Worm (Caenorhabditis elegans) whole organism, L3 larva: ENCODE measurements around the gene cnt-2.

Experiments
- R02D3.7 ChIP-seq: fragments of 150-350 bp; optimal IDR thresholded peaks from 2 replicates; lab custom pipeline; 2014; ENCODE audit warnings: missing biosample characterization, missing genetic modification characterization
- ceh-16 ChIP-seq: sonication (generic microtip); optimal IDR thresholded peaks from 2 replicates; lab custom pipeline; 2017; ENCODE audit warnings: missing biosample characterization, missing genetic modification characterization
- ceh-82 ChIP-seq: fragments of 150-350 bp; optimal IDR thresholded peaks from 2 replicates; lab custom pipeline; 2014; ENCODE audit warnings: missing biosample characterization, missing genetic modification characterization
- ceh-9 ChIP-seq: sonication (generic microtip); optimal IDR thresholded peaks from 2 replicates; lab custom pipeline; 2018; ENCODE audit warnings: missing biosample characterization, missing genetic modification characterization
- egl-27 ChIP-seq: sonication (generic microtip); optimal IDR thresholded peaks from 4 replicates; lab custom pipeline; 2017; ENCODE audit warnings: missing biosample characterization, missing genetic modification reagents, missing genetic modification characterization
- elt-1 ChIP-seq: fragments of 150-350 bp; optimal IDR thresholded peaks from 2 replicates; lab custom pipeline; 2014; ENCODE audit warnings: missing biosample characterization, missing genetic modification characterization
- elt-2 ChIP-seq: sonication (generic microtip); optimal IDR thresholded peaks from 2 replicates; lab custom pipeline; 2016; ENCODE audit warnings: missing genetic modification reagents, mild to moderate bottlenecking, missing genetic modification characterization, missing compliant biosample characterization
- elt-3 ChIP-seq, 3 experiments: fragments of 150-350 bp in 1 of 3; sonication (generic microtip) in 2 of 3; optimal IDR thresholded peaks; 2 replicates in 2 of 3; 4 replicates in 1 of 3; lab custom pipeline; 2014 to 2017; ENCODE audit warnings: missing biosample characterization in 3 of 3, missing genetic modification characterization in 3 of 3
- eor-1 ChIP-seq, 2 experiments: fragments of 150-350 bp; optimal IDR thresholded peaks; 2 replicates each; lab custom pipeline; 2014 to 2018; ENCODE audit warnings: missing biosample characterization in 2 of 2, missing genetic modification characterization in 2 of 2
- fkh-10 ChIP-seq: sonication (generic microtip); optimal IDR thresholded peaks from 2 replicates; lab custom pipeline; 2017; ENCODE audit warnings: missing biosample characterization, missing genetic modification reagents, missing genetic modification characterization
- fkh-2 ChIP-seq: fragments of 150-350 bp; optimal IDR thresholded peaks from 2 replicates; lab custom pipeline; 2014; ENCODE audit warnings: missing biosample characterization, missing genetic modification reagents, missing genetic modification characterization
- hmg-11 ChIP-seq: sonication (generic microtip); optimal IDR thresholded peaks from 2 replicates; lab custom pipeline; 2016; ENCODE audit warnings: missing genetic modification characterization, missing compliant biosample characterization
- lin-15B ChIP-seq: fragments of 150-350 bp; optimal IDR thresholded peaks from 2 replicates; lab custom pipeline; 2014; ENCODE audit warnings: missing biosample characterization, missing genetic modification characterization
- lin-39 ChIP-seq: fragments of 150-350 bp; optimal IDR thresholded peaks from 2 replicates; lab custom pipeline; 2018; ENCODE audit warnings: missing biosample characterization, missing genetic modification reagents, missing genetic modification characterization
- lsy-12 ChIP-seq: sonication (generic microtip); optimal IDR thresholded peaks from 2 replicates; lab custom pipeline; 2016; ENCODE audit warnings: mild to moderate bottlenecking, missing genetic modification characterization, missing compliant biosample characterization
- nfya-1 ChIP-seq: sonication (generic microtip); optimal IDR thresholded peaks from 2 replicates; lab custom pipeline; 2017; ENCODE audit warnings: missing genetic modification characterization, mild to moderate bottlenecking, missing compliant biosample characterization, antibody characterized with exemption, moderate library complexity; ENCODE audit not compliant: insufficient read depth
- nhr-11 ChIP-seq: fragments of 150-350 bp; optimal IDR thresholded peaks from 2 replicates; lab custom pipeline; 2014; ENCODE audit warnings: missing biosample characterization, missing genetic modification characterization
- nhr-23 ChIP-seq: fragments of 150-350 bp; optimal IDR thresholded peaks from 2 replicates; lab custom pipeline; 2014; ENCODE audit warnings: missing biosample characterization, missing genetic modification reagents, missing genetic modification characterization
- nhr-237 ChIP-seq: fragments of 150-350 bp; optimal IDR thresholded peaks from 2 replicates; lab custom pipeline; 2014; ENCODE audit warnings: missing biosample characterization, missing genetic modification characterization
- nhr-25 ChIP-seq: sonication (generic microtip); optimal IDR thresholded peaks from 2 replicates; lab custom pipeline; 2017; ENCODE audit warnings: missing biosample characterization, missing genetic modification characterization
- nhr-28 ChIP-seq: fragments of 150-350 bp; optimal IDR thresholded peaks from 2 replicates; lab custom pipeline; 2014; ENCODE audit warnings: missing biosample characterization, missing genetic modification characterization
- nhr-43 ChIP-seq: sonication (generic microtip); optimal IDR thresholded peaks from 2 replicates; lab custom pipeline; 2016; ENCODE audit warnings: mild to moderate bottlenecking, missing genetic modification characterization, missing compliant biosample characterization; ENCODE audit not compliant: poor library complexity, severe bottlenecking
- nhr-67 ChIP-seq: fragments of 150-350 bp; optimal IDR thresholded peaks from 2 replicates; lab custom pipeline; 2014; ENCODE audit warnings: missing biosample characterization, missing genetic modification characterization
- pha-4 ChIP-seq: fragments of 150-350 bp; optimal IDR thresholded peaks from 2 replicates; lab custom pipeline; 2014; ENCODE audit warnings: missing biosample characterization, missing genetic modification reagents, missing genetic modification characterization
- pqm-1 ChIP-seq: fragments of 150-350 bp; optimal IDR thresholded peaks from 2 replicates; lab custom pipeline; 2017; ENCODE audit warnings: missing biosample characterization, missing genetic modification characterization, inconsistent platforms
- sea-2 ChIP-seq: fragments of 150-350 bp; sonication (generic microtip); optimal IDR thresholded peaks from 4 replicates; lab custom pipeline; 2014; ENCODE audit warnings: missing biosample characterization, missing genetic modification reagents, missing genetic modification characterization
- snpc-4 ChIP-seq: fragments of 150-350 bp; optimal IDR thresholded peaks from 2 replicates; lab custom pipeline; 2014; ENCODE audit warnings: missing biosample characterization, missing genetic modification characterization
- tbx-2 ChIP-seq: sonication (generic microtip); optimal IDR thresholded peaks from 2 replicates; lab custom pipeline; 2016; ENCODE audit warnings: mild to moderate bottlenecking, missing genetic modification characterization, missing compliant biosample characterization
- unc-62 ChIP-seq: fragments of 150-350 bp; sonication (generic microtip); optimal IDR thresholded peaks from 4 replicates; lab custom pipeline; 2014; ENCODE audit warnings: missing biosample characterization, missing genetic modification reagents, missing genetic modification characterization
- zag-1 ChIP-seq: fragments of 150-350 bp; optimal IDR thresholded peaks from 2 replicates; lab custom pipeline; 2014; ENCODE audit warnings: missing biosample characterization, missing genetic modification characterization

cnt-2 gene

DNA sequence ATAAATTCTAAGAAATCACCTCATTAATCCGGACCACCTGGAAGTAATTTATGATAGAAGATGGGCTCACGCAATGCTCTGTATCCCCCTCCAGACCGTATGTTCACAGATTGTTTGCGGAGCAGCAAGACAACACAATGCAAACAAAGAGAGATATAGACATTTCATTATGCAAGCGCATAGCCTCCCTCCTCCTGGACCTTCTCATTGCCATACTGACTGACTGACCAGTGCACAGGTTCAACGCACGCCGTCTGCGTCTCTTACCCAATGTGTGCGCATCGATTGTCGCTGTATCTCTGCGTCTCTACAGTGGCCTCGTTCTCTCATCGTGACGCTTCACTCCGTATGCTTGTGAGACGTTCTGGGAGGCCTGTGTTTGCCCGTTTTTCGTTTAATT, 3.2 kb upstream of the cnt-2 start (continued):
- TF ChIP-seq lin-15B (tag; lab: Kevin White, UChicago) (peak; percentile 34), snpc-4 (no peak), ceh-16 (tag; lab: Kevin White, UChicago) (no peak), nhr-23 (peak; percentile 1), nhr-28 (tag; lab: Kevin White, UChicago) (no peak), eor-1 (tag; optimal IDR thresholded peaks at IDR 0.05; lab: Kevin White, UChicago) (no peak), nfya-1 (tag; lab: Kevin White, UChicago) (peak; percentile 82), ceh-82 (tag; lab: Kevin White, UChicago) (no peak), ceh-9 (tag; lab: Kevin White, UChicago) (no peak), elt-2 (tag; lab: Kevin White, UChicago) (peak; percentile 9), elt-1 (tag; lab: Kevin White, UChicago) (no peak), fkh-10 (no peak), pha-4 (tag; lab: Kevin White, UChicago) (peak; percentile 35), zag-1 (tag; lab: Kevin White, UChicago) (no peak), fkh-2 (tag; lab: Kevin White, UChicago) (no peak), nhr-67 (no peak)

- TF ChIP-seq sea-2 (GFP tag; lab: Kevin White, UChicago): no peak
- TF ChIP-seq nfya-1 (tag; lab: Kevin White, UChicago): no peak
- no peak for TF ChIP-seq nhr-11 (tag; lab: Kevin White, UChicago)
- no peak for TF ChIP-seq pqm-1 (tag; lab: Kevin White, UChicago)
These were observed 2.0 kb upstream of the cnt-2 start for ce11 chrIII:10652833-10653232.

ce11 chrIII:10653479-10653878, 1.3 kb upstream of the cnt-2 start:
- TF ChIP-seq lin-15B (tag; lab: Kevin White, UChicago) (peak; percentile 13), hmg-11 (no peak)

- TF ChIP-seq lin-39 (no peak), elt-3 (tag; optimal IDR thresholded peaks at IDR 0.05; lab: Kevin White, UChicago) (no peak), elt-2 (tag; lab: Kevin White, UChicago) (peak; percentile 60), pha-4 (tag; lab: Kevin White, UChicago) (peak; percentile 17), pqm-1 (tag; lab: Kevin White, UChicago) (no peak), ceh-16 (tag; lab: Kevin White, UChicago) (no peak), lin-15B (tag; lab: Kevin White, UChicago) (no peak), ceh-82 (tag; lab: Kevin White, UChicago) (no peak), nhr-237 (tag; lab: Kevin White, UChicago) (no peak), nhr-43 (tag; lab: Kevin White, UChicago) (no peak)
These were observed 1.3 kb downstream of the cnt-2 start for ce11 chrIII:10656069-10656468.

ce11 chrIII:10657661-10658060, 2.8 kb downstream of the cnt-2 start:
- peak; percentile 10 for TF ChIP-seq hmg-11
- no peak for TF ChIP-seq tbx-2 (tag; lab: Kevin White, UChicago)
- no peak for TF ChIP-seq unc-62 (GFP tag; lab: Kevin White, UChicago)
- no peak for TF ChIP-seq R02D3.7

ce11 chrIII:10658394-10658793, 3.6 kb downstream of the cnt-2 start:
- TF ChIP-seq ceh-82 (tag; lab: Kevin White, UChicago): no peak
- no peak for TF ChIP-seq egl-27
- no peak for TF ChIP-seq fkh-2 (tag; lab: Kevin White, UChicago)
- peak; percentile 99 for TF ChIP-seq nfya-1 (tag; lab: Kevin White, UChicago)

DNA sequence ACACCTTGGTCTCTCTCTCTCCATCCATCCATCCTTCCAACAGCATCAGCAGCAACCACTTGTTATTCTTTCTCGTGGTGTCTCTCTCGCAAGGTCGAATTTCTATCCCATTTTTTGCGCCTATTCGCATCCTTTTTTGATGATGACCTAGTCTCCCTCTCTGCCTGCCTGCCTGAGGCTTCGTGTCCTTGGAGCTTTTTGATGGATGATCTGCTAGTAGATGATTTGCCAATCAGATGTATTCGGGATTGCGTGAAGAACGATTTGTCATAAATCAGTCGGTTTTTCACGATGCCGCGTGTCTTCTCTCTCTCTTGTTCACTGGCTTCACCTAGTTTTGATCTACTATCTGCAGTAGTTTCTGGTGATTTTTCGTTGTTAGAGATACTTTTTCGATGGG, 6.5 kb downstream of the cnt-2 start:
- TF ChIP-seq elt-2 (tag; lab: Kevin White, UChicago) (no peak), lin-39 (peak; percentile 37), unc-62 (GFP tag; lab: Kevin White, UChicago) (no peak), nhr-23 (peak; percentile 8), nfya-1 (tag; lab: Kevin White, UChicago) (no peak), nhr-25 (tag; lab: Kevin White, UChicago) (peak; percentile 57), nhr-43 (tag; lab: Kevin White, UChicago) (no peak), lsy-12 (tag; lab: Kevin White, UChicago) (no peak), nhr-28 (tag; lab: Kevin White, UChicago) (no peak)
